Worm (Caenorhabditis elegans) whole organism, L1 larva: ENCODE data around the gene ugt-17.
A peak's percentile ranks its signal among the peaks of the same experiment; 100 is the strongest.

Experiments used
- C04F5.9 ChIP-seq: sonication (generic microtip); optimal IDR thresholded peaks from 2 replicates; lab custom pipeline; 2016; ENCODE audit warnings: missing genetic modification characterization, missing compliant biosample characterization
- C34B4.2 ChIP-seq: sonication (generic microtip); optimal IDR thresholded peaks from 2 replicates; lab custom pipeline; 2017; ENCODE audit warnings: mild to moderate bottlenecking, missing genetic modification characterization, missing compliant biosample characterization
- F16B12.6 ChIP-seq: fragments of 150-350 bp; optimal IDR thresholded peaks from 2 replicates; lab custom pipeline; 2014; ENCODE audit warnings: missing biosample characterization, missing genetic modification characterization
- alr-1 ChIP-seq: fragments of 200-800 bp; sonication (Bioruptor generic); optimal IDR thresholded peaks from 2 replicates; lab custom pipeline; 2018; ENCODE audit warnings: borderline replicate concordance, mild to moderate bottlenecking, missing genetic modification characterization, missing compliant biosample characterization
- ama-1 ChIP-seq: fragments of 150-350 bp; optimal IDR thresholded peaks from 2 replicates; lab custom pipeline; 2014
- blmp-1 ChIP-seq: fragments of 150-350 bp; optimal IDR thresholded peaks from 2 replicates; lab custom pipeline; 2014; ENCODE audit warnings: missing biosample characterization, missing genetic modification characterization
- ceh-88 ChIP-seq: fragments of 200-800 bp; sonication (Bioruptor generic); IDR thresholded peaks from 2 replicates; pipeline ENCODE4 v1.3.6; 2022; ENCODE audit warnings: missing genetic modification characterization, missing compliant biosample characterization
- ceh-90 ChIP-seq: sonication (generic microtip); optimal IDR thresholded peaks from 2 replicates; lab custom pipeline; 2016; ENCODE audit warnings: missing genetic modification characterization, missing compliant biosample characterization
- efl-1 ChIP-seq, 4 experiments: fragments of 150-350 bp; optimal IDR thresholded peaks in 3 of 4; peaks in 1 of 4; 1 replicate in 1 of 4; 2 replicates in 3 of 4; lab custom pipeline; 2014; ENCODE audit warnings: missing biosample characterization in 2 of 4, missing genetic modification characterization in 2 of 4, missing genetic modification reagents in 2 of 4
- egl-13 ChIP-seq: sonication (generic microtip); optimal IDR thresholded peaks from 2 replicates; lab custom pipeline; 2016; ENCODE audit warnings: missing genotype, missing genetic modification reagents, missing genetic modification characterization, missing compliant biosample characterization
- egl-27 ChIP-seq, 2 experiments: fragments of 150-350 bp in 1 of 2; sonication (generic microtip); optimal IDR thresholded peaks; 3 replicates each; lab custom pipeline; 2017 to 2018; ENCODE audit warnings: missing biosample characterization in 2 of 2, missing genetic modification characterization in 2 of 2, missing genetic modification reagents in 2 of 2
- elt-2 ChIP-seq: sonication (generic microtip); optimal IDR thresholded peaks from 2 replicates; lab custom pipeline; 2016; ENCODE audit warnings: missing genetic modification characterization, mild to moderate bottlenecking, inconsistent platforms, missing compliant biosample characterization, missing genetic modification reagents
- elt-3 ChIP-seq, 6 experiments: fragments of 150-350 bp in 1 of 6; sonication (generic microtip); optimal IDR thresholded peaks; 2 replicates each; lab custom pipeline; 2017 to 2018; ENCODE audit warnings: missing biosample characterization in 6 of 6, missing genetic modification characterization in 6 of 6, inconsistent platforms in 1 of 6
- fkh-10 ChIP-seq: sonication (generic microtip); optimal IDR thresholded peaks from 2 replicates; lab custom pipeline; 2017; ENCODE audit warnings: missing biosample characterization, missing genetic modification reagents, missing genetic modification characterization
- fos-1 ChIP-seq: fragments of 150-350 bp; optimal IDR thresholded peaks from 2 replicates; lab custom pipeline; 2014; ENCODE audit warnings: missing biosample characterization, missing genetic modification characterization
- hlh-4 ChIP-seq: sonication (generic microtip); optimal IDR thresholded peaks from 2 replicates; lab custom pipeline; 2016; ENCODE audit warnings: mild to moderate bottlenecking, missing genetic modification characterization, missing compliant biosample characterization
- irx-1 ChIP-seq: sonication (generic microtip); optimal IDR thresholded peaks from 2 replicates; lab custom pipeline; 2016; ENCODE audit warnings: missing genetic modification characterization, missing compliant biosample characterization
- lin-14 ChIP-seq: fragments of 200-800 bp; sonication (Bioruptor generic); optimal IDR thresholded peaks from 2 replicates; lab custom pipeline; 2018; ENCODE audit warnings: mild to moderate bottlenecking, missing genetic modification characterization, moderate library complexity, missing compliant biosample characterization
- lin-15B ChIP-seq: fragments of 150-350 bp; sonication (generic microtip); optimal IDR thresholded peaks from 3 replicates; lab custom pipeline; 2014; ENCODE audit warnings: missing biosample characterization, missing genetic modification characterization
- lin-39 ChIP-seq: fragments of 150-350 bp; optimal IDR thresholded peaks from 2 replicates; lab custom pipeline; 2014; ENCODE audit warnings: missing biosample characterization, missing genetic modification reagents, missing genetic modification characterization
- lsy-2 ChIP-seq, 2 experiments: fragments of 150-350 bp; optimal IDR thresholded peaks; 2 replicates each; lab custom pipeline; 2014; ENCODE audit warnings: missing biosample characterization in 2 of 2, missing genetic modification characterization in 2 of 2
- mef-2 ChIP-seq: fragments of 150-350 bp; optimal IDR thresholded peaks from 2 replicates; lab custom pipeline; 2014; ENCODE audit warnings: missing biosample characterization, missing genetic modification characterization
- mep-1 ChIP-seq: fragments of 150-350 bp; optimal IDR thresholded peaks from 2 replicates; lab custom pipeline; 2014; ENCODE audit warnings: missing biosample characterization, missing genetic modification characterization
- nhr-12 ChIP-seq: sonication (generic microtip); optimal IDR thresholded peaks from 2 replicates; lab custom pipeline; 2017; ENCODE audit warnings: missing biosample characterization, missing genetic modification characterization
- nhr-77 ChIP-seq: fragments of 150-350 bp; optimal IDR thresholded peaks from 2 replicates; lab custom pipeline; 2014; ENCODE audit warnings: missing biosample characterization, missing genetic modification characterization
- nhr-84 ChIP-seq: sonication (generic microtip); optimal IDR thresholded peaks from 2 replicates; lab custom pipeline; 2017; ENCODE audit warnings: missing biosample characterization, missing genetic modification characterization
- nhr-85 ChIP-seq: sonication (generic microtip); peaks from one replicate; lab custom pipeline; 2016; ENCODE audit warnings: missing genetic modification characterization, inconsistent platforms, missing compliant biosample characterization
- nhr-90 ChIP-seq: sonication (generic microtip); optimal IDR thresholded peaks from 2 replicates; lab custom pipeline; 2016; ENCODE audit warnings: mild to moderate bottlenecking, missing genetic modification characterization, missing compliant biosample characterization; ENCODE audit not compliant: poor library complexity
- pqm-1 ChIP-seq: sonication (generic microtip); optimal IDR thresholded peaks from 3 replicates; lab custom pipeline; 2017; ENCODE audit warnings: missing biosample characterization, missing genetic modification characterization
- skn-1 ChIP-seq: fragments of 150-350 bp; optimal IDR thresholded peaks from 2 replicates; lab custom pipeline; 2014; ENCODE audit warnings: missing biosample characterization, missing genetic modification characterization
- snu-23 ChIP-seq: sonication (generic microtip); optimal IDR thresholded peaks from 2 replicates; lab custom pipeline; 2016; ENCODE audit warnings: missing genetic modification characterization, missing compliant biosample characterization
- sox-4 ChIP-seq: sonication (generic microtip); optimal IDR thresholded peaks from 2 replicates; lab custom pipeline; 2016; ENCODE audit warnings: missing genetic modification characterization, missing compliant biosample characterization
- swsn-7 ChIP-seq: sonication (generic microtip); optimal IDR thresholded peaks from 2 replicates; lab custom pipeline; 2016; ENCODE audit warnings: missing genetic modification characterization, missing compliant biosample characterization
- tbx-2 ChIP-seq: sonication (generic microtip); optimal IDR thresholded peaks from 2 replicates; lab custom pipeline; 2016; ENCODE audit warnings: missing genetic modification characterization, missing compliant biosample characterization
- tlp-1 ChIP-seq: fragments of 150-350 bp; optimal IDR thresholded peaks from 2 replicates; lab custom pipeline; 2014; ENCODE audit warnings: missing biosample characterization, missing genetic modification characterization
- unc-86 ChIP-seq: sonication (generic microtip); optimal IDR thresholded peaks from 2 replicates; lab custom pipeline; 2016; ENCODE audit warnings: missing genetic modification characterization, missing compliant biosample characterization
- xbp-1 ChIP-seq: sonication (generic microtip); optimal IDR thresholded peaks from 2 replicates; lab custom pipeline; 2016; ENCODE audit warnings: missing genetic modification characterization, missing compliant biosample characterization
- zip-4 ChIP-seq: fragments of 200-800 bp; sonication (Bioruptor generic); optimal IDR thresholded peaks from 2 replicates; lab custom pipeline; 2018; ENCODE audit warnings: mild to moderate bottlenecking, missing genetic modification characterization, moderate library complexity, missing compliant biosample characterization
- ztf-4 ChIP-seq: fragments of 150-350 bp; optimal IDR thresholded peaks from 2 replicates; lab custom pipeline; 2014; ENCODE audit warnings: missing biosample characterization, missing genetic modification characterization

ugt-17 gene

ce11 chrV:10122670-10123069 lies 17.9 kb upstream of the ugt-17 start, which contains the start of gene srxa-19:
TSS of gene srxa-19 (minus strand) at chrV:10122770.
- no peak for TF ChIP-seq nhr-12 (tag; lab: Kevin White, UChicago)
- TF ChIP-seq unc-86 (tag; lab: Kevin White, UChicago): no peak
- no peak for TF ChIP-seq tlp-1 (tag; lab: Kevin White, UChicago)
- TF ChIP-seq ztf-4: no peak
- no peak for TF ChIP-seq ama-1 (lab: Kevin White, UChicago)
- TF ChIP-seq blmp-1: no peak
- TF ChIP-seq ceh-88 (GFP tag; lab: Robert Waterston, UW): no peak
- no peak for TF ChIP-seq swsn-7 (tag; lab: Kevin White, UChicago)
- no peak for TF ChIP-seq zip-4 (GFP tag; lab: Kevin White, UChicago)
- TF ChIP-seq irx-1 (tag; lab: Kevin White, UChicago): no peak
- no peak for TF ChIP-seq nhr-85 (tag; lab: Kevin White, UChicago)
- TF ChIP-seq nhr-90: no peak
- TF ChIP-seq sox-4 (tag; lab: Kevin White, UChicago): no peak
- TF ChIP-seq egl-13: no peak
- no peak for TF ChIP-seq hlh-4
- no peak for TF ChIP-seq lin-14 (GFP tag; lab: Kevin White, UChicago)
- TF ChIP-seq mep-1 (tag; lab: Kevin White, UChicago): no peak
- no peak for TF ChIP-seq lin-39 (tag; lab: Kevin White, UChicago)
- no peak for TF ChIP-seq skn-1 (tag; lab: Kevin White, UChicago)
- no peak for TF ChIP-seq tbx-2 (tag; lab: Kevin White, UChicago)

ce11 chrV:10120898-10121297 lies 16.1 kb upstream of the ugt-17 start, which contains the start of gene srxa-18:
TSS of gene srxa-18 (minus strand) at chrV:10120997.
- TF ChIP-seq efl-1 (optimal IDR thresholded peaks at IDR 0.05; lab: Kevin White, UChicago) (no peak), efl-1 (GFP tag; optimal IDR thresholded peaks at IDR 0.05 in 1 of 2; lab: Kevin White, UChicago) (peak in 1 of 2 experiments; percentile 90), alr-1 (no peak)

ce11 chrV:10117465-10117864 lies 12.7 kb upstream of the ugt-17 start, which contains the start of gene C08B6.5:
TSS of gene C08B6.5 (plus strand) at chrV:10117765.
- no peak for TF ChIP-seq snu-23 (GFP tag; lab: Kevin White, UChicago)

- TF ChIP-seq elt-3 (tag; optimal IDR thresholded peaks at IDR 0.05; lab: Kevin White, UChicago): no peak
- TF ChIP-seq fos-1 (tag; lab: Kevin White, UChicago): no peak
- TF ChIP-seq ztf-4: no peak
- TF ChIP-seq tlp-1 (tag; lab: Kevin White, UChicago): no peak
- no peak for TF ChIP-seq sox-4 (tag; lab: Kevin White, UChicago)
- no peak for TF ChIP-seq mep-1 (tag; lab: Kevin White, UChicago)
- TF ChIP-seq nhr-84 (tag; lab: Kevin White, UChicago): no peak
- TF ChIP-seq unc-86 (tag; lab: Kevin White, UChicago): no peak
- no peak for TF ChIP-seq C04F5.9 (tag; lab: Kevin White, UChicago)
- TF ChIP-seq zip-4 (GFP tag; lab: Kevin White, UChicago): no peak
- TF ChIP-seq pqm-1: no peak
- TF ChIP-seq lin-39 (tag; lab: Kevin White, UChicago): no peak
- no peak for TF ChIP-seq lin-14 (GFP tag; lab: Kevin White, UChicago)
- no peak for TF ChIP-seq swsn-7 (tag; lab: Kevin White, UChicago)
Measured at ce11 chrV:10114329-10114728, 9.6 kb upstream of the ugt-17 start, which contains the start of gene cht-5. TSS of gene cht-5 (plus strand) at chrV:10114629.

- TF ChIP-seq mef-2 (tag; lab: Kevin White, UChicago) (no peak), lin-15B (tag; lab: Kevin White, UChicago) (no peak), F16B12.6 (no peak)
Measured at ce11 chrV:10112187-10112586, 7.4 kb upstream of the ugt-17 start, which contains the start of gene C08B6.3. TSS of gene C08B6.3 (minus strand) at chrV:10112287.

ce11 chrV:10111129-10111528 lies 6.4 kb upstream of the ugt-17 start:
- no peak for TF ChIP-seq ceh-90 (tag; lab: Kevin White, UChicago)
- TF ChIP-seq lsy-2 (tag; optimal IDR thresholded peaks at IDR 0.05; lab: Kevin White, UChicago): no peak
- TF ChIP-seq mef-2 (tag; lab: Kevin White, UChicago): no peak
- TF ChIP-seq elt-2 (tag; lab: Kevin White, UChicago): no peak
- no peak for TF ChIP-seq skn-1 (tag; lab: Kevin White, UChicago)
- TF ChIP-seq nhr-84 (tag; lab: Kevin White, UChicago): no peak
- no peak for TF ChIP-seq zip-4 (GFP tag; lab: Kevin White, UChicago)
- TF ChIP-seq lin-15B (tag; lab: Kevin White, UChicago): no peak
- TF ChIP-seq fkh-10 (GFP tag; lab: Kevin White, UChicago): no peak
- TF ChIP-seq egl-27 (tag; optimal IDR thresholded peaks at IDR 0.05; lab: Kevin White, UChicago): no peak
- TF ChIP-seq C34B4.2: no peak
- TF ChIP-seq F16B12.6: no peak
- TF ChIP-seq elt-3 (tag; optimal IDR thresholded peaks at IDR 0.05; lab: Kevin White, UChicago): no peak
- TF ChIP-seq xbp-1: no peak
- TF ChIP-seq nhr-77 (tag; lab: Kevin White, UChicago): no peak
- no peak for TF ChIP-seq efl-1 (optimal IDR thresholded peaks at IDR 0.05; lab: Kevin White, UChicago)
- no peak for TF ChIP-seq efl-1 (GFP tag; optimal IDR thresholded peaks at IDR 0.05 in 1 of 2; lab: Kevin White, UChicago)
- TF ChIP-seq, all 84 proteins: peak for 0
